Worm (Caenorhabditis elegans): ENCODE results near the gene Y71H2AM.6.

ce11 chrIII:2826770-2827169, 45.9 kb downstream of the Y71H2AM.6 start, which contains the start of gene Y71H2AM.1:
- TF ChIP-seq unc-39 (tag; optimal IDR thresholded peaks at IDR 0.05) (no peak), lin-13 (tag; optimal IDR thresholded peaks at IDR 0.05) (no peak), nhr-12 (tag; optimal IDR thresholded peaks at IDR 0.05) (no peak), unc-62 (GFP tag; optimal IDR thresholded peaks at IDR 0.05) (no peak), zip-8 (tag; optimal IDR thresholded peaks at IDR 0.05) (no peak), flh-1 (GFP tag; optimal IDR thresholded peaks at IDR 0.05) (no peak), nhr-237 (tag; optimal IDR thresholded peaks at IDR 0.05) (no peak), blmp-1 (tag; optimal IDR thresholded peaks at IDR 0.05) (no peak), elt-1 (tag; optimal IDR thresholded peaks at IDR 0.05; ENCODE audit: borderline replicate concordance, insufficient read depth) (no peak), lsy-2 (tag; optimal IDR thresholded peaks at IDR 0.05) (no peak), ces-1 (GFP tag; optimal IDR thresholded peaks at IDR 0.05) (no peak)

Data from whole organism, mixed stage, embryonic.